Fruit fly (Drosophila melanogaster): ENCODE results near the gene Mcm3.
A peak's percentile ranks its signal among the peaks of the same experiment; 100 is the strongest.

Gene Mcm3

DNA sequence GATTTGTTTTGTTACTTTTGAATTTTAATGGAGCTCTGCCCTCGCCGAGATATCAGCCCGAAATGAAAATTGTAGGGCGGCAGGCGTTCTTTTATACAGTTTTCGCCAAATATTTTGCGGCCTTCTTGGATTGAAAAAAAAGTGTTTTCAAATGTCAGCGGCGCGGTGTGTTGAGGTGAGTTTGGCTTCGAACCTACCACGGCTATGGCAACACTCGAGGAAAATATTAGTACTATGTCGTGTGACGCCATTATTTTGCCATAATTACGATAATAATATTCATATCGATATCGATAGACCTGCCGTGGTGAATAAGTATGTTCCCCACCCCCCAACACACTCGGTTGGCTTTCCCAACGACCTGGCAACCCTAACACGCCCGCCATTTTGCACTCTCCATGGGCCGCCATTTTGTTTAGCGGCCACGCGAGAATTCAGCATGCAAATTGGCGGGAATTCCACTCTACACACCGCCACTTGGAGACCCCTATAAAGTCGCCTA is 11.8 kb upstream of the Mcm3 start, which contains the start of the genes TrxT and dhd (continued):
- TF ChIP-seq CG3726 (GFP tag; IDR thresholded peaks at IDR 0.05), result 0 out of 3 replicates have a peak, but pooled peaks have one; percentile 32
- no peak for TF ChIP-seq al (GFP tag; IDR thresholded peaks at IDR 0.05)
- TF ChIP-seq CG13894 (tag; optimal IDR thresholded peaks at IDR 0.05), result peak; percentile 29
- no peak for TF ChIP-seq CG2875 (GFP tag; optimal IDR thresholded peaks at IDR 0.05)
- TF ChIP-seq H15 (GFP tag; IDR thresholded peaks at IDR 0.05), result no peak
- no peak for TF ChIP-seq CG3995 (GFP tag; optimal IDR thresholded peaks at IDR 0.05)
- 0 out of 3 replicates have a peak, but pooled peaks have one; percentile 52 for TF ChIP-seq sr (GFP tag; IDR thresholded peaks at IDR 0.05)
- no peak for TF ChIP-seq dati (GFP tag; IDR thresholded peaks at IDR 0.05)
- no peak for TF ChIP-seq Atf-2 (GFP tag; optimal IDR thresholded peaks at IDR 0.05)
- peak in 1 of 2 experiments; percentile 26 for TF ChIP-seq bsh (GFP tag; optimal IDR thresholded peaks at IDR 0.05)
- TF ChIP-seq CG14710 (tag; optimal IDR thresholded peaks at IDR 0.05), result peak; percentile 34
- TF ChIP-seq CG34422 (GFP tag; IDR thresholded peaks at IDR 0.05), result peak; percentile 45; the same call in 1 of the 3 replicates
- TF ChIP-seq cad (GFP tag; optimal IDR thresholded peaks at IDR 0.05), result no peak
- no peak for TF ChIP-seq pros (GFP tag; optimal IDR thresholded peaks at IDR 0.05)
- no peak for TF ChIP-seq disco-r (GFP tag; optimal IDR thresholded peaks at IDR 0.05)
- no peak for TF ChIP-seq HLH54F (GFP tag; optimal IDR thresholded peaks at IDR 0.05)
- no peak for TF ChIP-seq unpg (GFP tag; optimal IDR thresholded peaks at IDR 0.05)
- peak; percentile 64 for TF ChIP-seq crol (GFP tag; IDR thresholded peaks at IDR 0.05)
- TF ChIP-seq Sry-δ (GFP tag; optimal IDR thresholded peaks at IDR 0.05), result peak; percentile 63
- TF ChIP-seq CG13287 (GFP tag; IDR thresholded peaks at IDR 0.05; ENCODE audit: partially characterized antibody), result peak; percentile 77
- TF ChIP-seq chm (GFP tag; IDR thresholded peaks at IDR 0.05), result peak; percentile 58
- TF ChIP-seq B-H2 (GFP tag; optimal IDR thresholded peaks at IDR 0.05), result no peak
- no peak for TF ChIP-seq CG8359 (GFP tag; optimal IDR thresholded peaks at IDR 0.05; ENCODE audit: borderline replicate concordance)
- TF ChIP-seq h (optimal IDR thresholded peaks at IDR 0.05), result no peak
- no peak for TF ChIP-seq Jarid2 (GFP tag; optimal IDR thresholded peaks at IDR 0.05)
- no peak for TF ChIP-seq gce (GFP tag; IDR thresholded peaks at IDR 0.05)
- no peak for TF ChIP-seq CG2202 (tag; optimal IDR thresholded peaks at IDR 0.05)
- TF ChIP-seq CG11247 (GFP tag; IDR thresholded peaks at IDR 0.05), result peak; percentile 36; the same call in 1 of the 2 replicates
- TF ChIP-seq CG15479 (GFP tag; optimal IDR thresholded peaks at IDR 0.05), result no peak
- TF ChIP-seq Opbp (GFP tag; IDR thresholded peaks at IDR 0.05; ENCODE audit: partially characterized antibody), result peak; percentile 64; the same call in 2 of the 3 replicates
- TF ChIP-seq CG2889 (GFP tag; IDR thresholded peaks at IDR 0.05), result no peak
- TF ChIP-seq CG12942 (GFP tag; optimal IDR thresholded peaks at IDR 0.05), result no peak
- TF ChIP-seq Sin3A (optimal IDR thresholded peaks at IDR 0.05), result no peak
- no peak for TF ChIP-seq CG10543 (GFP tag; optimal IDR thresholded peaks at IDR 0.05)
- no peak for TF ChIP-seq Ssrp (tag; optimal IDR thresholded peaks at IDR 0.05)
- TF ChIP-seq NK7.1 (GFP tag; optimal IDR thresholded peaks at IDR 0.05), result no peak
- no peak for TF ChIP-seq abd-A (tag; optimal IDR thresholded peaks at IDR 0.05)
- TF ChIP-seq CG11398 (GFP tag; optimal IDR thresholded peaks at IDR 0.05), result no peak
- TF ChIP-seq seq (GFP tag; IDR thresholded peaks at IDR 0.05), result no peak
- TF ChIP-seq CG4854 (GFP tag; optimal IDR thresholded peaks at IDR 0.05), result no peak
- TF ChIP-seq CG4328 (GFP tag; optimal IDR thresholded peaks at IDR 0.05), result no peak
- no peak for TF ChIP-seq usp (GFP tag; optimal IDR thresholded peaks at IDR 0.05)
- TF ChIP-seq CG15514 (GFP tag; optimal IDR thresholded peaks at IDR 0.05), result peak; percentile 62
- 0 out of 3 replicates have a peak, but pooled peaks have one; percentile 11 for TF ChIP-seq vnd (GFP tag; IDR thresholded peaks at IDR 0.05; ENCODE audit: partially characterized antibody)
- no peak for TF ChIP-seq hkb (optimal IDR thresholded peaks at IDR 0.05)
- peak; percentile 40; the same call in 1 of the 2 replicates for TF ChIP-seq hkb (GFP tag; IDR thresholded peaks at IDR 0.05)
- peak; percentile 3 for TF ChIP-seq Fer3 (tag; optimal IDR thresholded peaks at IDR 0.05)
- TF ChIP-seq Spps (tag; optimal IDR thresholded peaks at IDR 0.05), result no peak
- no peak for TF ChIP-seq corto (GFP tag; optimal IDR thresholded peaks at IDR 0.05)
- peak; percentile 51 for TF ChIP-seq bcd (GFP tag; optimal IDR thresholded peaks at IDR 0.05)
- TF ChIP-seq CG13424 (tag; optimal IDR thresholded peaks at IDR 0.05), result peak; percentile 6
